Fruit fly (Drosophila melanogaster): ENCODE data around the gene Osi18.

DNA sequence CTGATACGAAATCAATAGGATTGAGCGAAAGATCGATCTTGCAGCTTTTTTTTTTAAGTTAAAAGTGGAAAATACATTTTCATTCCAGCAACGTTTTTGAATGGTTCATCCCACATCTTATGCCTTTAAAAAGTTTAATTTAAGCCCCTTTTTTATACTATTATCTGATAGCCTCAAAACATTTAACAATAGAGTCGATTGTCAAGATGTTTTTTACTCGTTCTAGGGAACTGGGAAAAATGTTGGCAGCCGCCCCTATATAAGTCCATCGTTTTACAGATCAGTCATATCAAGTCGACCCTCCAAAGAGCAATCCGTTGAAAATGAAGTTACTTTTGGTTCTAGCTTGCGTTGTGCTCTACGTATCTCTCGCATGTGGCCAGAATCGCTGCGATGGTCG lies 47.4 kb downstream of the Osi18 start, which contains the start of gene CG42537:
- TF ChIP-seq ttk (optimal IDR thresholded peaks at IDR 0.05), result no peak
- no peak for TF ChIP-seq psq (optimal IDR thresholded peaks at IDR 0.05)
- no peak for TF ChIP-seq Myc (optimal IDR thresholded peaks at IDR 0.05)
- no peak for TF ChIP-seq h (optimal IDR thresholded peaks at IDR 0.05)
- no peak for TF ChIP-seq insv (optimal IDR thresholded peaks at IDR 0.05)

Data from Kc167 (cell line).